Fruit fly (Drosophila melanogaster) whole organism, wandering third instar larva: ENCODE results near the gene Ndf.

Experiments used
- Abd-B ChIP-seq: fragments of >200 bp; optimal IDR thresholded peaks from 2 replicates; lab custom pipeline; 2017; ENCODE audit warnings: missing biosample characterization, missing genetic modification characterization
- CG32264 ChIP-seq: fragments of 200-800 bp; sonication (Bioruptor generic); optimal IDR thresholded peaks from 2 replicates; lab custom pipeline; 2016; ENCODE audit warnings: missing biosample characterization, missing genetic modification characterization
- CG9705 ChIP-seq: fragments of 200-800 bp; sonication (Bioruptor generic); optimal IDR thresholded peaks from 2 replicates; lab custom pipeline; 2018; ENCODE audit warnings: missing biosample characterization, mild to moderate bottlenecking, missing genetic modification characterization
- CrebA ChIP-seq: fragments of 200-800 bp; sonication (Bioruptor generic); optimal IDR thresholded peaks from 2 replicates; lab custom pipeline; 2016; ENCODE audit warnings: missing biosample characterization, mild to moderate bottlenecking, missing genetic modification characterization, borderline replicate concordance
- Dfd ChIP-seq: fragments of >200 bp; optimal IDR thresholded peaks from 2 replicates; lab custom pipeline; 2017; ENCODE audit warnings: missing biosample characterization, missing genetic modification characterization
- Dif ChIP-seq: fragments of 200-275, 200-300 bp; sonication (Bioruptor generic); optimal IDR thresholded peaks from 2 replicates; lab custom pipeline; 2018; ENCODE audit warnings: missing biosample characterization, missing genetic modification characterization; ENCODE audit not compliant: partially characterized antibody
- GATAd ChIP-seq: sonication (Bioruptor generic); optimal IDR thresholded peaks from 2 replicates; lab custom pipeline; 2016; ENCODE audit warnings: missing biosample characterization, missing genetic modification characterization
- HLH106 ChIP-seq: fragments of 200-800 bp; optimal IDR thresholded peaks from 3 replicates; lab custom pipeline; 2019; ENCODE audit warnings: missing biosample characterization, mild to moderate bottlenecking, missing genetic modification characterization, moderate library complexity
- Hnf4 ChIP-seq: fragments of 200-800 bp; sonication (Bioruptor generic); optimal IDR thresholded peaks from 2 replicates; lab custom pipeline; 2016; ENCODE audit warnings: missing biosample characterization, mild to moderate bottlenecking, missing genetic modification characterization
- Hr83 ChIP-seq: fragments of 200-300 bp; sonication (Bioruptor generic); optimal IDR thresholded peaks from 2 replicates; lab custom pipeline; 2016; ENCODE audit warnings: missing biosample characterization, mild to moderate bottlenecking, missing genetic modification characterization, moderate library complexity; ENCODE audit not compliant: poor library complexity, severe bottlenecking
- Jra ChIP-seq: sonication (Bioruptor generic); optimal IDR thresholded peaks from 2 replicates; lab custom pipeline; 2016; ENCODE audit warnings: missing biosample characterization, missing genetic modification characterization
- Mio ChIP-seq: sonication (Bioruptor generic); optimal IDR thresholded peaks from 2 replicates; lab custom pipeline; 2016; ENCODE audit warnings: missing biosample characterization, missing genetic modification characterization
- Myc ChIP-seq: fragments of >200 bp; optimal IDR thresholded peaks from 2 replicates; lab custom pipeline; 2017
- N ChIP-seq: fragments of >200 bp; optimal IDR thresholded peaks from 2 replicates; lab custom pipeline; 2018; ENCODE audit warnings: missing biosample characterization, missing external identifiers, missing genetic modification characterization
- OdsH ChIP-seq: fragments of 200-800 bp; sonication (Bioruptor generic); optimal IDR thresholded peaks from 2 replicates; lab custom pipeline; 2016; ENCODE audit warnings: missing biosample characterization, mild to moderate bottlenecking, missing genetic modification characterization
- Rel ChIP-seq, 2 experiments: fragments of 200-800 bp; sonication (Bioruptor generic) in 1 of 2; optimal IDR thresholded peaks; 2 replicates in 1 of 2; 3 replicates in 1 of 2; lab custom pipeline; 2016 to 2019; ENCODE audit warnings: mild to moderate bottlenecking in 2 of 2, missing biosample characterization in 2 of 2, missing genetic modification characterization in 2 of 2, moderate library complexity in 1 of 2
- Sp1 ChIP-seq: fragments of 200-800 bp; sonication (Bioruptor generic); optimal IDR thresholded peaks from 3 replicates; lab custom pipeline; 2019; ENCODE audit warnings: missing biosample characterization, mild to moderate bottlenecking, missing genetic modification characterization, moderate library complexity
- br ChIP-seq: fragments of 200-800 bp; sonication (Bioruptor generic); optimal IDR thresholded peaks from 2 replicates; lab custom pipeline; 2016; ENCODE audit warnings: missing biosample characterization, missing genetic modification characterization
- brk ChIP-seq: fragments of 200-800 bp; sonication (Bioruptor generic); optimal IDR thresholded peaks from 2 replicates; lab custom pipeline; 2016; ENCODE audit warnings: missing biosample characterization, mild to moderate bottlenecking, missing genetic modification characterization
- dl ChIP-seq, 2 experiments: fragments of 175-275, 200-275 bp in 1 of 2; fragments of 200-275 bp in 1 of 2; sonication (Bioruptor generic); optimal IDR thresholded peaks; lab custom pipeline; 2018; ENCODE audit warnings: mild to moderate bottlenecking in 2 of 2, missing biosample characterization in 2 of 2, missing genetic modification characterization in 2 of 2, moderate library complexity in 2 of 2; ENCODE audit not compliant: partially characterized antibody in 2 of 2, insufficient read depth in 1 of 2
- dmrt93B ChIP-seq: fragments of 200-800 bp; sonication (Bioruptor generic); optimal IDR thresholded peaks from 2 replicates; lab custom pipeline; 2018; ENCODE audit warnings: missing biosample characterization, mild to moderate bottlenecking, missing genetic modification characterization
- dsf ChIP-seq: sonication (Bioruptor generic); optimal IDR thresholded peaks from 2 replicates; lab custom pipeline; 2016; ENCODE audit warnings: missing biosample characterization, missing genetic modification characterization, borderline replicate concordance
- ey ChIP-seq: fragments of 200-800 bp; sonication (Bioruptor generic); optimal IDR thresholded peaks from 2 replicates; lab custom pipeline; 2016; ENCODE audit warnings: missing biosample characterization, missing genetic modification characterization
- foxo ChIP-seq, 2 experiments: fragments of 200-800 bp; sonication (Bioruptor generic); optimal IDR thresholded peaks; 2 replicates in 1 of 2; 3 replicates in 1 of 2; lab custom pipeline; 2016 to 2017; ENCODE audit warnings: missing biosample characterization in 2 of 2, missing genetic modification characterization in 2 of 2
- fru ChIP-seq: fragments of 200-800 bp; sonication (Bioruptor generic); optimal IDR thresholded peaks from 3 replicates; lab custom pipeline; 2016; ENCODE audit warnings: missing biosample characterization, mild to moderate bottlenecking, missing genetic modification characterization
- h ChIP-seq: fragments of 200-800 bp; sonication (Bioruptor generic); optimal IDR thresholded peaks from 3 replicates; lab custom pipeline; 2016; ENCODE audit warnings: missing biosample characterization, mild to moderate bottlenecking, missing genetic modification characterization
- pan ChIP-seq: fragments of >200 bp; optimal IDR thresholded peaks from 2 replicates; lab custom pipeline; 2017
- psq ChIP-seq: fragments of 200-800 bp; sonication (Bioruptor generic); optimal IDR thresholded peaks from 3 replicates; lab custom pipeline; 2017; ENCODE audit warnings: missing biosample characterization, mild to moderate bottlenecking, missing genetic modification characterization, moderate library complexity
- rgr ChIP-seq: fragments of 200-800 bp; sonication (Bioruptor generic); optimal IDR thresholded peaks from 3 replicates; lab custom pipeline; 2016; ENCODE audit warnings: missing biosample characterization, mild to moderate bottlenecking, missing genetic modification characterization
- sage ChIP-seq: fragments of 200-800 bp; sonication (Bioruptor generic); optimal IDR thresholded peaks from 2 replicates; lab custom pipeline; 2016; ENCODE audit warnings: missing biosample characterization, mild to moderate bottlenecking, missing genetic modification characterization
- sv ChIP-seq: fragments of 200-800 bp; sonication (Bioruptor generic); optimal IDR thresholded peaks from 3 replicates; lab custom pipeline; 2016; ENCODE audit warnings: missing biosample characterization, missing genetic modification characterization
- usp ChIP-seq: fragments of >200 bp; optimal IDR thresholded peaks from 2 replicates; lab custom pipeline; 2017; ENCODE audit warnings: missing biosample characterization, missing genetic modification characterization
- woc ChIP-seq: sonication (Bioruptor generic); optimal IDR thresholded peaks from 2 replicates; lab custom pipeline; 2016; ENCODE audit warnings: missing biosample characterization, mild to moderate bottlenecking, missing genetic modification characterization

Gene Ndf

dm6 chr2L:9960758-9961157, 42.9 kb upstream of the Ndf start:
- TF ChIP-seq Rel (GFP tag; optimal IDR thresholded peaks at IDR 0.05; lab: Kevin White, UChicago) (no peak), Rel (tag; optimal IDR thresholded peaks at IDR 0.05; lab: Kevin White, UChicago) (peak; percentile 82), Hnf4 (GFP tag; lab: Kevin White, UChicago) (no peak)
- TF ChIP-seq, all 38 proteins: peak for 1

dm6 chr2L:9963603-9964042, 40.0 kb upstream of the Ndf start, which contains the start of gene CG5850:
TSS of gene CG5850 (minus strand) at chr2L:9963949.
- TF ChIP-seq rgr (GFP tag; lab: Kevin White, UChicago), result peak; percentile 61
- no peak for TF ChIP-seq Myc (lab: Kevin White, UChicago)
- peak; percentile 24 for TF ChIP-seq HLH106 (tag; lab: Kevin White, UChicago)
- peak in 1 of 2 experiments; percentile 14 for TF ChIP-seq foxo (GFP tag; optimal IDR thresholded peaks at IDR 0.05; lab: Kevin White, UChicago)
- no peak for TF ChIP-seq brk (GFP tag; lab: Kevin White, UChicago)
- TF ChIP-seq Sp1, result peak; percentile 42

dm6 chr2L:9966983-9967737, 36.5 kb upstream of the Ndf start, which contains the start of the genes Dref and RpL13:
TSS of gene Dref (minus strand) at chr2L:9967229.
TSS of gene RpL13 (plus strand) at chr2L:9967313.
- peak; percentile 53 for TF ChIP-seq woc (GFP tag; lab: Kevin White, UChicago)
- TF ChIP-seq rgr (GFP tag; lab: Kevin White, UChicago), result peak; percentile 88
- peak; percentile 81 for TF ChIP-seq HLH106 (tag; lab: Kevin White, UChicago)
- no peak for TF ChIP-seq N (GFP tag; lab: Kevin White, UChicago)
- TF ChIP-seq fru, result peak; percentile 83
- peak; percentile 77 for TF ChIP-seq Myc (lab: Kevin White, UChicago)
- TF ChIP-seq Sp1, result peak; percentile 93
- TF ChIP-seq Hr83 (GFP tag; lab: Kevin White, UChicago), result peak; percentile 94
- peak; percentile 67 to 73 for TF ChIP-seq foxo (GFP tag; optimal IDR thresholded peaks at IDR 0.05; lab: Kevin White, UChicago)
- TF ChIP-seq Jra (GFP tag; lab: Kevin White, UChicago), result peak; percentile 71
- TF ChIP-seq Dfd (GFP tag; lab: Kevin White, UChicago), result no peak
- peak; percentile 53 for TF ChIP-seq dsf (GFP tag; lab: Kevin White, UChicago)
- no peak for TF ChIP-seq brk (GFP tag; lab: Kevin White, UChicago)
- TF ChIP-seq ey (GFP tag; lab: Kevin White, UChicago), result peak; percentile 74
- no peak for TF ChIP-seq Rel (GFP tag; optimal IDR thresholded peaks at IDR 0.05; lab: Kevin White, UChicago)
- TF ChIP-seq Rel (tag; optimal IDR thresholded peaks at IDR 0.05; lab: Kevin White, UChicago), result peak; percentile 80
- no peak for TF ChIP-seq Abd-B (GFP tag; lab: Kevin White, UChicago)
- TF ChIP-seq CrebA (GFP tag; lab: Kevin White, UChicago), result no peak
- no peak for TF ChIP-seq pan (lab: Kevin White, UChicago)
- TF ChIP-seq dmrt93B (GFP tag; lab: Kevin White, UChicago), result peak; percentile 86
- TF ChIP-seq sv (GFP tag; lab: Kevin White, UChicago), result peak; percentile 65
- TF ChIP-seq h (GFP tag; lab: Kevin White, UChicago), result peak; percentile 90
- TF ChIP-seq br (GFP tag; lab: Kevin White, UChicago), result peak; percentile 88
- TF ChIP-seq psq (GFP tag; lab: Kevin White, UChicago), result peak; percentile 60
- peak; percentile 57 for TF ChIP-seq CG32264
- peak; percentile 43 for TF ChIP-seq Mio
- peak; percentile 84 for TF ChIP-seq Hnf4 (GFP tag; lab: Kevin White, UChicago)
- TF ChIP-seq OdsH (GFP tag; lab: Kevin White, UChicago), result peak; percentile 88
- TF ChIP-seq CG9705 (GFP tag; lab: Kevin White, UChicago), result peak; percentile 88

dm6 chr2L:9968201-9968727, 35.4 kb upstream of the Ndf start:
- TF ChIP-seq Dif (GFP tag; lab: Kevin White, UChicago) (no peak), sv (GFP tag; lab: Kevin White, UChicago) (no peak), psq (GFP tag; lab: Kevin White, UChicago) (no peak), dl (GFP tag; optimal IDR thresholded peaks at IDR 0.05; lab: Kevin White, UChicago; ENCODE audit: insufficient read depth in 1 of 2, partially characterized antibody in 2 of 2) (no peak), GATAd (GFP tag; lab: Kevin White, UChicago) (no peak), sage (GFP tag; lab: Kevin White, UChicago) (no peak), brk (GFP tag; lab: Kevin White, UChicago) (no peak), dmrt93B (GFP tag; lab: Kevin White, UChicago) (no peak), fru (no peak), Rel (GFP tag; optimal IDR thresholded peaks at IDR 0.05; lab: Kevin White, UChicago) (no peak), Rel (tag; optimal IDR thresholded peaks at IDR 0.05; lab: Kevin White, UChicago) (no peak), CG9705 (GFP tag; lab: Kevin White, UChicago) (no peak), OdsH (GFP tag; lab: Kevin White, UChicago) (no peak), pan (lab: Kevin White, UChicago) (no peak), usp (GFP tag; lab: Kevin White, UChicago) (no peak), Abd-B (GFP tag; lab: Kevin White, UChicago) (no peak), br (GFP tag; lab: Kevin White, UChicago) (no peak), Dfd (GFP tag; lab: Kevin White, UChicago) (no peak)
- TF ChIP-seq, all 38 proteins: peak for 0
